Worm (Caenorhabditis elegans) whole organism, mixed stage, embryonic: Measurements from ENCODE around the gene F46B6.6.

Experiments
- M03D4.4 ChIP-seq: sonication (generic microtip); optimal IDR thresholded peaks from 2 replicates; lab custom pipeline; 2017; ENCODE audit warnings: mild to moderate bottlenecking, missing genetic modification characterization, missing compliant biosample characterization
- blmp-1 ChIP-seq: fragments of 150-350 bp; optimal IDR thresholded peaks from 2 replicates; lab custom pipeline; 2014; ENCODE audit warnings: missing biosample characterization, missing genetic modification characterization
- ceh-39 ChIP-seq: fragments of 150-350 bp; optimal IDR thresholded peaks from 2 replicates; lab custom pipeline; 2014; ENCODE audit warnings: missing biosample characterization, missing genetic modification characterization
- ceh-43 ChIP-seq: fragments of 200-800 bp; sonication (Bioruptor generic); optimal IDR thresholded peaks from 2 replicates; lab custom pipeline; 2018; ENCODE audit warnings: mild to moderate bottlenecking, missing genetic modification characterization, moderate library complexity, missing compliant biosample characterization
- ceh-83 ChIP-seq: fragments of 200-800 bp; sonication (Bioruptor generic); optimal IDR thresholded peaks from 2 replicates; lab custom pipeline; 2018; ENCODE audit warnings: mild to moderate bottlenecking, missing genetic modification characterization, missing compliant biosample characterization
- ces-1 ChIP-seq: fragments of 150-350 bp; optimal IDR thresholded peaks from 2 replicates; lab custom pipeline; 2014; ENCODE audit warnings: missing biosample characterization, missing genetic modification reagents, missing genetic modification characterization
- elt-1 ChIP-seq: sonication (generic microtip); optimal IDR thresholded peaks from 2 replicates; lab custom pipeline; 2017; ENCODE audit warnings: missing genetic modification characterization, mild to moderate bottlenecking, missing compliant biosample characterization, antibody characterized with exemption, moderate library complexity, borderline replicate concordance; ENCODE audit not compliant: insufficient read depth
- flh-1 ChIP-seq: fragments of 200-800 bp; sonication (Bioruptor generic); optimal IDR thresholded peaks from 2 replicates; lab custom pipeline; 2018; ENCODE audit warnings: mild to moderate bottlenecking, missing genetic modification characterization, moderate library complexity, missing compliant biosample characterization
- ham-2 ChIP-seq: fragments of 200-800 bp; sonication (Bioruptor generic); optimal IDR thresholded peaks from 2 replicates; lab custom pipeline; 2018; ENCODE audit warnings: mild to moderate bottlenecking, missing genetic modification characterization, missing compliant biosample characterization
- hlh-1 ChIP-seq: fragments of 150-350 bp; optimal IDR thresholded peaks from 2 replicates; lab custom pipeline; 2014; ENCODE audit warnings: missing biosample characterization, missing genetic modification reagents, missing genetic modification characterization
- lin-13 ChIP-seq: fragments of 150-350 bp; optimal IDR thresholded peaks from 2 replicates; lab custom pipeline; 2014; ENCODE audit warnings: missing biosample characterization, missing genetic modification characterization
- lin-32 ChIP-seq: fragments of 200-800 bp; sonication (Bioruptor generic); optimal IDR thresholded peaks from 2 replicates; lab custom pipeline; 2018; ENCODE audit warnings: mild to moderate bottlenecking, missing genetic modification characterization, missing compliant biosample characterization
- lsy-2 ChIP-seq: fragments of 150-350 bp; optimal IDR thresholded peaks from 2 replicates; lab custom pipeline; 2014; ENCODE audit warnings: missing biosample characterization, missing genetic modification characterization
- mab-5 ChIP-seq: fragments of 150-350 bp; optimal IDR thresholded peaks from 2 replicates; lab custom pipeline; 2014; ENCODE audit warnings: missing biosample characterization, missing genetic modification characterization
- mep-1 ChIP-seq: fragments of 150-350 bp; optimal IDR thresholded peaks from 2 replicates; lab custom pipeline; 2017; ENCODE audit warnings: missing biosample characterization, missing genetic modification reagents, missing genetic modification characterization, inconsistent platforms
- mls-2 ChIP-seq: sonication (generic microtip); optimal IDR thresholded peaks from 2 replicates; lab custom pipeline; 2016; ENCODE audit warnings: mild to moderate bottlenecking, missing genetic modification characterization, moderate library complexity, missing compliant biosample characterization
- nhr-12 ChIP-seq: fragments of 150-350 bp; optimal IDR thresholded peaks from 2 replicates; lab custom pipeline; 2014; ENCODE audit warnings: missing biosample characterization, missing genetic modification characterization
- nhr-237 ChIP-seq: fragments of 150-350 bp; optimal IDR thresholded peaks from 2 replicates; lab custom pipeline; 2014; ENCODE audit warnings: missing biosample characterization, missing genetic modification characterization
- nhr-76 ChIP-seq: sonication (generic microtip); optimal IDR thresholded peaks from 2 replicates; lab custom pipeline; 2017; ENCODE audit warnings: missing biosample characterization, missing genetic modification characterization
- pha-4 ChIP-seq: fragments of 150-350 bp; optimal IDR thresholded peaks from 2 replicates; lab custom pipeline; 2018; ENCODE audit warnings: missing biosample characterization, missing genetic modification reagents, missing genetic modification characterization
- snpc-4 ChIP-seq: fragments of 150-350 bp; optimal IDR thresholded peaks from 2 replicates; lab custom pipeline; 2014; ENCODE audit warnings: missing biosample characterization, missing genetic modification characterization
- sptf-1 ChIP-seq: sonication (generic microtip); optimal IDR thresholded peaks from 2 replicates; lab custom pipeline; 2017; ENCODE audit warnings: mild to moderate bottlenecking, missing genetic modification characterization, moderate library complexity, missing compliant biosample characterization
- unc-120 ChIP-seq: sonication (generic microtip); optimal IDR thresholded peaks from 2 replicates; lab custom pipeline; 2017; ENCODE audit warnings: missing genetic modification characterization, missing compliant biosample characterization; ENCODE audit not compliant: poor library complexity, severe bottlenecking
- unc-39 ChIP-seq: fragments of 150-350 bp; optimal IDR thresholded peaks from 2 replicates; lab custom pipeline; 2014; ENCODE audit warnings: missing biosample characterization, missing genetic modification characterization
- unc-62 ChIP-seq: fragments of 150-350 bp; optimal IDR thresholded peaks from 2 replicates; lab custom pipeline; 2014; ENCODE audit warnings: missing biosample characterization, missing genetic modification reagents, missing genetic modification characterization
- zip-8 ChIP-seq: fragments of 150-350 bp; optimal IDR thresholded peaks from 2 replicates; lab custom pipeline; 2014; ENCODE audit warnings: missing biosample characterization, missing genetic modification characterization
- ztf-11 ChIP-seq: fragments of 150-350 bp; optimal IDR thresholded peaks from 2 replicates; lab custom pipeline; 2014; ENCODE audit warnings: missing biosample characterization, missing genetic modification characterization

F46B6.6 gene

ce11 chrV:9777645-9778044 is 9.0 kb downstream of the F46B6.6 start, which contains the start of gene smg-4:
TSS of gene smg-4 (minus strand) at chrV:9777745.
- no peak for TF ChIP-seq unc-120 (tag; lab: Kevin White, UChicago)
- no peak for TF ChIP-seq blmp-1 (tag; lab: Kevin White, UChicago)
- TF ChIP-seq unc-62 = no peak
- TF ChIP-seq lin-13 (tag; lab: Kevin White, UChicago) = no peak
- no peak for TF ChIP-seq sptf-1
- no peak for TF ChIP-seq nhr-12
- no peak for TF ChIP-seq unc-39
- TF ChIP-seq mep-1 (tag; lab: Kevin White, UChicago) = no peak
- TF ChIP-seq ceh-83 (GFP tag; lab: Kevin White, UChicago) = no peak
- TF ChIP-seq lin-32 (GFP tag; lab: Kevin White, UChicago) = no peak
- TF ChIP-seq ztf-11 (tag; lab: Kevin White, UChicago) = no peak
- no peak for TF ChIP-seq mab-5
- no peak for TF ChIP-seq ham-2 (GFP tag; lab: Kevin White, UChicago)
- TF ChIP-seq elt-1 (tag; lab: Kevin White, UChicago) = no peak
- TF ChIP-seq mls-2 = no peak
- TF ChIP-seq hlh-1 (tag; lab: Kevin White, UChicago) = no peak
- no peak for TF ChIP-seq ces-1
- TF ChIP-seq pha-4 (tag; lab: Kevin White, UChicago) = no peak

- TF ChIP-seq ceh-83 (GFP tag; lab: Kevin White, UChicago) (no peak), ceh-43 (GFP tag; lab: Kevin White, UChicago) (no peak), ceh-39 (no peak), mep-1 (tag; lab: Kevin White, UChicago) (no peak)
These were observed 10.9 kb downstream of the F46B6.6 start, which contains the start of gene F46B6.12 for ce11 chrV:9775734-9776133. TSS of gene F46B6.12 (minus strand) at chrV:9775834.

ce11 chrV:9771970-9772369 is 14.7 kb downstream of the F46B6.6 start, which contains the start of gene F46B6.2:
TSS of gene F46B6.2 (plus strand) at chrV:9772285.
- TF ChIP-seq blmp-1 (tag; lab: Kevin White, UChicago) (no peak), ces-1 (peak; percentile 99)

- TF ChIP-seq nhr-237 (no peak), ces-1 (peak; percentile 90)
These were observed 15.4 kb downstream of the F46B6.6 start for ce11 chrV:9771311-9771710.

ce11 chrV:9768828-9769778 is 17.6 kb downstream of the F46B6.6 start, which contains the start of gene unc-42:
TSS of gene unc-42 (minus strand) at chrV:9769391.
- no peak for TF ChIP-seq mep-1 (tag; lab: Kevin White, UChicago)
- no peak for TF ChIP-seq lin-32 (GFP tag; lab: Kevin White, UChicago)
- TF ChIP-seq ces-1 = peak; percentile 100
- TF ChIP-seq, all 35 proteins: peak for 1

ce11 chrV:9767941-9768340 is 18.7 kb downstream of the F46B6.6 start:
- peak; percentile 50 for TF ChIP-seq zip-8 (tag; lab: Kevin White, UChicago)
- no peak for TF ChIP-seq flh-1
- peak; percentile 100 for TF ChIP-seq ces-1
- no peak for TF ChIP-seq nhr-237

- TF ChIP-seq ces-1 (peak; percentile 100), snpc-4 (no peak), lsy-2 (tag; lab: Kevin White, UChicago) (peak; percentile 46), nhr-76 (tag; lab: Kevin White, UChicago) (no peak), pha-4 (tag; lab: Kevin White, UChicago) (no peak), flh-1 (no peak), ceh-43 (GFP tag; lab: Kevin White, UChicago) (no peak), M03D4.4 (no peak)
- TF ChIP-seq, all 35 proteins: peak for 2
These were observed 21.0 kb downstream of the F46B6.6 start for ce11 chrV:9765622-9766021.
